Worm (Caenorhabditis elegans) whole organism, L4/young adult: ENCODE data around the gene nas-7.

ENCODE experiments used
- W03F9.2 ChIP-seq: fragments of 150-350 bp; optimal IDR thresholded peaks from 2 replicates; lab custom pipeline; 2014; ENCODE audit warnings: missing biosample characterization, missing genetic modification characterization
- dao-5 ChIP-seq: sonication (generic microtip); optimal IDR thresholded peaks from 2 replicates; lab custom pipeline; 2016; ENCODE audit warnings: missing genotype, missing genetic modification characterization, moderate library complexity, missing compliant biosample characterization
- him-1 ChIP-seq: sonication (generic microtip); optimal IDR thresholded peaks from 2 replicates; lab custom pipeline; 2016; ENCODE audit warnings: missing genotype, missing genetic modification reagents, missing genetic modification characterization, missing compliant biosample characterization

DNA sequence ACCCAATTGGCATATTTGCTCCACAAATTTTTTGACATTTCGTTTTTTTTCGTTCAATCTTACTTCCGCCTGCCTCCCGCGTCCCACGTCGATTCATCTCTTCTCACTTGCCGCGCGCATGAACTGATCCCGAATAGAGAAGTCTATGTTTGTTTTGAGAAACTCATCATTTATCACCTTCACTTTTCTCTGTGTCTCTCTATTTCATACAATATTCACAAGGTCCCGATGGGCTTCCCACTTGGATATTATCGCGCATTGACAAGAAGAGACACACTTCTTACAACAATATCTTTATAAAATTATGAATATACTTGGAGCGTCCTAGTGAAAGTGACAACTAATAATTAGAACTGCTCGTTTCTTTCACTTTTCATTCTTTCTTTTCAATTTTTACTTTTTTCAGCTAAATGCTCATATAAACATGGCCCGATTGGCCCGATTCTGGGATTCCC, 44.0 kb downstream of the nas-7 start, which contains the start of gene insc-1:
- no peak for TF ChIP-seq W03F9.2 (tag; lab: Kevin White, UChicago)
- TF ChIP-seq him-1 (tag; lab: Kevin White, UChicago) = no peak
- no peak for TF ChIP-seq dao-5 (tag; lab: Kevin White, UChicago)
